Worm (Caenorhabditis elegans) whole organism, L4/young adult: Measurements from ENCODE around the gene mrp-1.

Source experiments
- dao-5 ChIP-seq: sonication (generic microtip); optimal IDR thresholded peaks from 2 replicates; lab custom pipeline; 2016; ENCODE audit warnings: missing genotype, missing genetic modification characterization, moderate library complexity, missing compliant biosample characterization
- him-1 ChIP-seq: sonication (generic microtip); optimal IDR thresholded peaks from 2 replicates; lab custom pipeline; 2016; ENCODE audit warnings: missing genotype, missing genetic modification reagents, missing genetic modification characterization, missing compliant biosample characterization

DNA sequence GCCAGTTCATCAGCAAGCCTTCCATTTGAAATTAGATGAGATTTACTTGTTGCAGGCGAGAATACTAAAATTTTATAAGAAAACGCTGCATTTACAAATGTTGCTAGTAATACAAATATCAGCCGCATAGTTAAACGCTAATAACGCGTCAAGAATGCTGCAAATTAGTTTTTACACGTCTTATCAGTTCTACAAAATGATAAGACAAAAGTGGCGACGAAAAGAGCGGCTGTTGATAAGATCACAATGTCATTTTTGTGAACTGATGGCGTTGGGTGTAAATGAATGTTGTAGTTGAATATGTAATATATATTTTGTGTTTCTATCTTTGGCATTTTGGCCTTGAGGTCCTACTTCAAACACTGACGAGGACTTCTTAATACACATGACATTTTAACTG lies 57.7 kb downstream of the mrp-1 start, which contains the start of gene ugt-46:
- TF ChIP-seq dao-5 (no peak), him-1 (tag; lab: Kevin White, UChicago) (no peak)
